Worm (Caenorhabditis elegans): ENCODE data around the gene Y17G7B.18.

The Y17G7B.18 gene

DNA sequence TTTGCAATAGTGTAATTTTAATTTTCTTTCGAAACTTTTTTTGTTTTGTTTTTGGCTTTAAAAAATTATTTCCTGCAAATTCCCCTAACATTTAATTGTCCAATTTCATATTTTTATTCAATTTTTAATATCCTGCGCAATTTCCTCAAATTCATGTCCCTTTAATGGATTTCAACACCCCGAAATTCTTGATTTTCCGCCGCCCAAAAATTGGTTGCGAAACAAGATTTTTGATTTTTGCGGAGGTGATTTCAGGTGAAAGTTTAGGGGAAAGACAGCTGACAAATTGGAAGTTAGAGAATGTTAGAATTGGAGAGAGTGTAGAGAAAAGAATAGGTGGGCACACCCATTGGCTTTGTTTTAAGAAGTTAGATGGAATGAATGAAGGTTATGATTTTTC is 12.6 kb downstream of the Y17G7B.18 start:
- TF ChIP-seq ceh-9 (tag; optimal IDR thresholded peaks at IDR 0.05): no peak
- no peak for TF ChIP-seq unc-55 (GFP tag; optimal IDR thresholded peaks at IDR 0.05)
- TF ChIP-seq npax-4 (tag; optimal IDR thresholded peaks at IDR 0.05): no peak
- no peak for TF ChIP-seq ceh-6 (GFP tag; optimal IDR thresholded peaks at IDR 0.05)
- TF ChIP-seq syd-9 (tag; optimal IDR thresholded peaks at IDR 0.05): no peak
- no peak for TF ChIP-seq ets-4 (tag; optimal IDR thresholded peaks at IDR 0.05)
- TF ChIP-seq sox-4 (tag; optimal IDR thresholded peaks at IDR 0.05): no peak
- no peak for TF ChIP-seq ceh-18 (tag; optimal IDR thresholded peaks at IDR 0.05)
- no peak for TF ChIP-seq pha-2 (tag; optimal IDR thresholded peaks at IDR 0.05)
- no peak for TF ChIP-seq K09A11.1 (tag; optimal IDR thresholded peaks at IDR 0.05; ENCODE audit: insufficient read depth)
- no peak for TF ChIP-seq che-1 (tag; optimal IDR thresholded peaks at IDR 0.05)
- no peak for TF ChIP-seq ceh-34 (tag; optimal IDR thresholded peaks at IDR 0.05)
- no peak for TF ChIP-seq K02D7.2 (tag; optimal IDR thresholded peaks at IDR 0.05)
- TF ChIP-seq pax-1 (tag; optimal IDR thresholded peaks at IDR 0.05): no peak
- no peak for TF ChIP-seq elt-4 (tag; optimal IDR thresholded peaks at IDR 0.05)
- no peak for TF ChIP-seq mec-3 (tag; optimal IDR thresholded peaks at IDR 0.05; ENCODE audit: borderline replicate concordance)
- no peak for TF ChIP-seq dmd-4 (tag; optimal IDR thresholded peaks at IDR 0.05; ENCODE audit: borderline replicate concordance)
- no peak for TF ChIP-seq hlh-8 (tag; optimal IDR thresholded peaks at IDR 0.05)

DNA sequence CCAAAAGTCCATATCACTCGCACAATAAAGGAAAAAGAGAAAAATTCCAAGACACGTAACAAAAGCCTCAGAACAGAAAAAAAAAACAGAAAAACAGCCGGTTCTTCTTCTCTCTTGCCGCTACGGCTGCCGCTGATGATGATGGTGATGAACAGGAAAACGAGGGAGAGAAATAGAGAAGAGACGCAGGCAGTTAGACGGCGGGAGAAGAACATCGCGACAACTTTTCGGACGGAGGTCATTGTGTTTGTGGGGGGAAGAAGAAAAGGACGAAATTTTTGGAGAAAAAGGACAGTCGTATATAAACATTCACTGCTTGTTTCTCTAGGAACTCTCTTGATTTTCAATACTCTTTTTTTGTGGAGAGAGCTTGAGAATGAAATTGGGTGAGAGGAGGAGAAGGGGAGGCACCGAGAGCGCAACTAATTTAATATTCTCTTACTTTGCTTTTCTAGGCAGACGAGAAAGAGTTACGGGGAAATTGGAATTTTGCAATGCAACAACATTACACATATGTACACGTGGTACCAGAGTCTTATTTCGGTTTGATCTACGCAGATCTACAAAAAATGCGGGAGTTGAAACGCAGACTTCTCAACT is 17.9 kb downstream of the Y17G7B.18 start:
- TF ChIP-seq K02D7.2 (tag; optimal IDR thresholded peaks at IDR 0.05): no peak
- no peak for TF ChIP-seq gmeb-2 (tag; optimal IDR thresholded peaks at IDR 0.05)
- peak; percentile 98 for TF ChIP-seq unc-42 (tag; optimal IDR thresholded peaks at IDR 0.05)
- no peak for TF ChIP-seq dmd-4 (tag; optimal IDR thresholded peaks at IDR 0.05; ENCODE audit: borderline replicate concordance)
- no peak for TF ChIP-seq che-1 (tag; optimal IDR thresholded peaks at IDR 0.05)
- no peak for TF ChIP-seq unc-86 (tag; optimal IDR thresholded peaks at IDR 0.05)
- no peak for TF ChIP-seq syd-9 (tag; optimal IDR thresholded peaks at IDR 0.05)
- no peak for TF ChIP-seq npax-4 (tag; optimal IDR thresholded peaks at IDR 0.05)
- peak; percentile 27 for TF ChIP-seq C08G9.2 (tag; optimal IDR thresholded peaks at IDR 0.05)
- TF ChIP-seq ttx-3 (tag; optimal IDR thresholded peaks at IDR 0.05): no peak
- peak; percentile 14; the same call in 1 of the 2 replicates for TF ChIP-seq sox-2 (GFP tag; IDR thresholded peaks at IDR 0.05)
- TF ChIP-seq tbx-7 (tag; optimal IDR thresholded peaks at IDR 0.05): no peak
- peak; percentile 65 for TF ChIP-seq ceh-31 (tag; optimal IDR thresholded peaks at IDR 0.05)
- peak; percentile 1 for TF ChIP-seq ceh-18 (tag; optimal IDR thresholded peaks at IDR 0.05)
- TF ChIP-seq nfya-1 (tag; optimal IDR thresholded peaks at IDR 0.05): peak; percentile 43
- peak; percentile 55 for TF ChIP-seq tbx-2 (tag; optimal IDR thresholded peaks at IDR 0.05)
- peak; percentile 68 for TF ChIP-seq fkh-10 (GFP tag; optimal IDR thresholded peaks at IDR 0.05)
- no peak for TF ChIP-seq hlh-6 (tag; optimal IDR thresholded peaks at IDR 0.05)

DNA sequence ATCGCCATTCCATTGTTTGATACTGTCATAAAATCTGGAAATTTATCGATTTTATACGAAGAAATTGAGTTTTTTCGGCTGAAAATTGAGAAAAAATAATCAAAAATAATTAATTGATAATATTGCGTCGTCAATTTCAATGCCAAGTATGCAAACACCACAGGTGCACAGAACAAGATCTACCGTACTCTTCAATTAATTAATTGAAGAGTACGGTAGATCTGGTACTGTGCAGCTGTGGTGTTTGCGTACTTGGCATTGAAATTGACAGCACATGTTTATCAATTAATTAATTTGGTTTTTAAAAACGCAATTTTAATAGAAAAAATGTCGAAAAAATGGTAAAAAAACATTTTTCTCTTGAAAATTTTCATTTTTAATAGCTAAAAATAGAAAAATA is 18.8 kb downstream of the Y17G7B.18 start, which contains the start of gene cnt-1:
cnt-1 (minus strand) TSS at position 36 of the 400 bp plus-strand sequence.
- TF ChIP-seq fkh-10 (GFP tag; optimal IDR thresholded peaks at IDR 0.05) (no peak), pag-3 (tag; optimal IDR thresholded peaks at IDR 0.05; ENCODE audit: borderline replicate concordance) (no peak), K02D7.2 (tag; optimal IDR thresholded peaks at IDR 0.05) (no peak), eyg-1 (tag; optimal IDR thresholded peaks at IDR 0.05) (no peak), unc-3 (GFP tag; conservative IDR thresholded peaks at IDR 0.05) (no peak), unc-3 (tag; optimal IDR thresholded peaks at IDR 0.05) (no peak), hlh-13 (GFP tag; optimal IDR thresholded peaks at IDR 0.05) (no peak), hlh-8 (tag; optimal IDR thresholded peaks at IDR 0.05) (no peak), elt-2 (tag; optimal IDR thresholded peaks at IDR 0.05) (no peak)

DNA sequence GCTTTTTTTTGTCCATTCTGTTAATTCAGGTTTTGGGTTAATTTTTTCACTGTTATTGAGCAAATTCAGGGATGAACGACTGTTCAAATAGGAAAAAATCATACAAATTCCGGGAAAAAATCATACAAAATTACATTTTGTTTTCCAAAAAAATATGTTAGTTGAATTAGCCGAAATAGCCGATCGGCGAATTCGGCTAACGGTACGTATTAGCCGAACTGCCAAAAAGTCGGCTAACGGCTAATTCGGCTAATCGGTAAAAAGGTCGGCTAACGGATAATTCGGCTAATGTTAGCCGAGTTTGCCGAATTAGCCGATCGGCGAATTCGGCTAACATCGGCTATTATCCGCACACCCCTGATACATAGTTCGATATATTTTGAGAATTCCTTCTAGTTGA is 25.6 kb downstream of the Y17G7B.18 start:
- TF ChIP-seq K09A11.1 (tag; optimal IDR thresholded peaks at IDR 0.05; ENCODE audit: insufficient read depth): peak; percentile 94
